Fruit fly (Drosophila melanogaster) whole organism, adult: ENCODE results near the gene CG42323.

Experiments used
- CG11617 ChIP-seq: fragments of 200-800 bp; sonication (Bioruptor generic); optimal IDR thresholded peaks from 2 replicates; lab custom pipeline; 2017; ENCODE audit warnings: mild to moderate bottlenecking, missing biosample characterization, missing genetic modification reagents, missing genetic modification characterization
- pad ChIP-seq: fragments of 200-800 bp; sonication (Bioruptor generic); optimal IDR thresholded peaks from 3 replicates; lab custom pipeline; 2017; ENCODE audit warnings: missing biosample characterization, missing genetic modification characterization, mild to moderate bottlenecking, moderate library complexity, missing genetic modification reagents
- tj ChIP-seq: fragments of 200-800 bp; sonication (Bioruptor generic); optimal IDR thresholded peaks from 3 replicates; lab custom pipeline; 2017; ENCODE audit warnings: missing biosample characterization, mild to moderate bottlenecking, missing genetic modification characterization, moderate library complexity

DNA sequence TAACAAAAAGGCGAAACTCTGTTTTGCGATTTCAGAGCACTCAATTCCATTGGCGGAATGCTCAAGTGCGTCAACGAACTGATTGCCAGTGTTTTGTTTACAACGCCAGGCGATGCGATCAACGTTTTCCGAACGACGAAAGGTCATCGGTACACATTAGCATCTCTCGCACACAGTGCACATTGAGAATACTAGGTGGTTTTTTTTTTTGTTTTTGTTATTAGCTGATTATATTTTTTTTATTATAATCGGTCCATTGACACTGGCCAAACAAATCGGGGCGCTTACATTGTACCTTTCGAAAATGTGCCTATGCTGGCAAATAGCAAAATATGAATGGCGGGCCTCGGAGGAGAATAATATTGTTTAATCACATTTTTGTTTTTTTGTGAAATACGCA, 27.1 kb upstream of the CG42323 start:
- TF ChIP-seq tj: peak; percentile 61
- no peak for TF ChIP-seq pad
- TF ChIP-seq CG11617 (GFP tag; lab: Kevin White, UChicago): no peak
